Fruit fly (Drosophila melanogaster) whole organism, embryonic: ENCODE data around the gene elgi.

Experiments
- BtbVII ChIP-seq: fragments of 200-800 bp; sonication (Bioruptor generic); optimal IDR thresholded peaks from 3 replicates; lab custom pipeline; 2017; ENCODE audit warnings: missing biosample characterization, mild to moderate bottlenecking, missing genetic modification characterization
- CG10267 ChIP-seq: fragments of 200-800 bp; sonication (Bioruptor generic); optimal IDR thresholded peaks from 2 replicates; lab custom pipeline; 2018; ENCODE audit warnings: missing biosample characterization, mild to moderate bottlenecking, missing genetic modification characterization, moderate library complexity
- CG10979 ChIP-seq: fragments of 200-800 bp; sonication (Bioruptor generic); optimal IDR thresholded peaks from 2 replicates; lab custom pipeline; 2018; ENCODE audit warnings: missing biosample characterization, mild to moderate bottlenecking, missing genetic modification characterization, moderate library complexity
- CG11093 ChIP-seq: fragments of 200-800 bp; sonication (Bioruptor generic); IDR thresholded peaks from 3 replicates; pipeline ENCODE4 v1.3.6; 2022; ENCODE audit warnings: missing biosample characterization, missing genetic modification characterization
- CG11247 ChIP-seq: fragments of 200-800 bp; sonication (Bioruptor generic); IDR thresholded peaks from 2 replicates; pipeline ENCODE4 v1.3.6; 2022; ENCODE audit warnings: missing biosample characterization, missing genetic modification characterization
- CG13624 ChIP-seq: fragments of 200-800 bp; sonication (Bioruptor generic); optimal IDR thresholded peaks from 2 replicates; lab custom pipeline; 2016; ENCODE audit warnings: missing biosample characterization, missing genetic modification characterization
- CG14667 ChIP-seq: fragments of 200-800 bp; sonication (Bioruptor generic); IDR thresholded peaks from 2 replicates; pipeline ENCODE4 v1.3.6; 2022; ENCODE audit warnings: missing biosample characterization, missing genetic modification characterization
- CG3163 ChIP-seq: fragments of 200-800 bp; sonication (Bioruptor generic); optimal IDR thresholded peaks from 3 replicates; lab custom pipeline; 2016; ENCODE audit warnings: missing biosample characterization, missing genetic modification characterization
- CG32772 ChIP-seq: fragments of 200-800 bp; sonication (Bioruptor generic); IDR thresholded peaks from 2 replicates; pipeline ENCODE4 v1.3.6; 2022; ENCODE audit warnings: missing biosample characterization, missing genetic modification characterization
- CG33213 ChIP-seq: fragments of 200-800 bp; sonication (Bioruptor generic); optimal IDR thresholded peaks from 3 replicates; lab custom pipeline; 2016; ENCODE audit warnings: missing biosample characterization, missing genetic modification characterization
- CG3838 ChIP-seq: fragments of 200-800 bp; sonication (Bioruptor generic); optimal IDR thresholded peaks from 3 replicates; lab custom pipeline; 2016; ENCODE audit warnings: missing biosample characterization, missing genetic modification characterization
- CG4282 ChIP-seq: fragments of 200-800 bp; sonication (Bioruptor generic); optimal IDR thresholded peaks from 2 replicates; lab custom pipeline; 2016; ENCODE audit warnings: missing biosample characterization, missing genetic modification characterization
- CG8281 ChIP-seq: fragments of 200-800 bp; sonication (Bioruptor generic); optimal IDR thresholded peaks from 2 replicates; lab custom pipeline; 2018; ENCODE audit warnings: missing biosample characterization, mild to moderate bottlenecking, missing genetic modification characterization, moderate library complexity
- CG8478 ChIP-seq: fragments of >200 bp; optimal IDR thresholded peaks from 2 replicates; lab custom pipeline; 2018
- CG9797 ChIP-seq: fragments of 200-800 bp; sonication (Bioruptor generic); optimal IDR thresholded peaks from 3 replicates; lab custom pipeline; 2018; ENCODE audit warnings: missing biosample characterization, mild to moderate bottlenecking, missing genetic modification characterization
- CHES-1-like ChIP-seq: fragments of 200-800 bp; sonication (Bioruptor generic); optimal IDR thresholded peaks from 2 replicates; lab custom pipeline; 2016; ENCODE audit warnings: missing biosample characterization, missing genetic modification characterization
- Drgx ChIP-seq: fragments of 200-800 bp; sonication (Bioruptor generic); IDR thresholded peaks from 2 replicates; pipeline ENCODE4 v1.3.6; 2022; ENCODE audit warnings: missing biosample characterization, missing genetic modification characterization
- Ets65A ChIP-seq: fragments of 200-800 bp; sonication (Bioruptor generic); peaks from one replicate; lab custom pipeline; 2016; ENCODE audit warnings: missing biosample characterization, missing genetic modification characterization
- HHEX ChIP-seq: fragments of 200-800 bp; sonication (Bioruptor generic); optimal IDR thresholded peaks from 3 replicates; lab custom pipeline; 2017; ENCODE audit warnings: missing biosample characterization, mild to moderate bottlenecking, missing genetic modification characterization, missing genetic modification reagents
- HLH3B ChIP-seq: fragments of 200-800 bp; sonication (Bioruptor generic); IDR thresholded peaks from 2 replicates; pipeline ENCODE4 v1.3.6; 2022; ENCODE audit warnings: missing biosample characterization, missing genetic modification characterization
- HLH54F ChIP-seq: fragments of 200-800 bp; sonication (Bioruptor generic); optimal IDR thresholded peaks from 3 replicates; lab custom pipeline; 2016; ENCODE audit warnings: missing biosample characterization, missing genetic modification characterization
- HLHmδ ChIP-seq: fragments of 200-800 bp; sonication (Bioruptor generic); optimal IDR thresholded peaks from 2 replicates; lab custom pipeline; 2018; ENCODE audit warnings: missing biosample characterization, mild to moderate bottlenecking, missing genetic modification characterization, moderate library complexity
- Lim3 ChIP-seq: fragments of 200-800 bp; sonication (Bioruptor generic); IDR thresholded peaks from 2 replicates; pipeline ENCODE4 v1.3.6; 2022; ENCODE audit warnings: missing biosample characterization, missing genetic modification characterization
- Meics ChIP-seq: fragments of 200-800 bp; sonication (Bioruptor generic); optimal IDR thresholded peaks from 2 replicates; lab custom pipeline; 2017; ENCODE audit warnings: missing biosample characterization, mild to moderate bottlenecking, missing genetic modification characterization
- Poxn ChIP-seq: fragments of 200-800 bp; sonication (Bioruptor generic); IDR thresholded peaks from 2 replicates; pipeline ENCODE4 v1.3.6; 2022; ENCODE audit warnings: missing biosample characterization, missing genetic modification characterization
- Stat92E ChIP-seq, 3 experiments: fragments of >200 bp in 2 of 3; fragments of 200-800 bp in 1 of 3; sonication (Bioruptor generic) in 1 of 3; optimal IDR thresholded peaks; 2 replicates each; lab custom pipeline; 2017 to 2019; ENCODE audit warnings: missing biosample characterization in 3 of 3, missing genetic modification characterization in 3 of 3, mild to moderate bottlenecking in 1 of 3, moderate library complexity in 1 of 3
- Vsx1 ChIP-seq: fragments of 200-800 bp; sonication (Bioruptor generic); optimal IDR thresholded peaks from 2 replicates; lab custom pipeline; 2017; ENCODE audit warnings: missing biosample characterization, mild to moderate bottlenecking, missing genetic modification characterization, missing genetic modification reagents
- YL-1 ChIP-seq: fragments of 200-800 bp; sonication (Bioruptor generic); optimal IDR thresholded peaks from 3 replicates; lab custom pipeline; 2017; ENCODE audit warnings: missing biosample characterization, mild to moderate bottlenecking, missing genetic modification characterization
- al ChIP-seq: fragments of 200-800 bp; sonication (Bioruptor generic); IDR thresholded peaks from 2 replicates; pipeline ENCODE4 v1.3.6; 2022; ENCODE audit warnings: missing biosample characterization, missing genetic modification characterization
- ci ChIP-seq: fragments of 200-800 bp; sonication (Bioruptor generic); IDR thresholded peaks from 3 replicates; pipeline ENCODE4 v1.3.6; 2022; ENCODE audit warnings: missing biosample characterization, missing genetic modification characterization
- dan ChIP-seq: fragments of 200-800 bp; sonication (Bioruptor generic); IDR thresholded peaks from 2 replicates; pipeline ENCODE4 v1.3.6; 2022; ENCODE audit warnings: missing biosample characterization, missing genetic modification characterization
- emc ChIP-seq: fragments of 200-800 bp; sonication (Bioruptor generic); optimal IDR thresholded peaks from 2 replicates; lab custom pipeline; 2016; ENCODE audit warnings: missing biosample characterization, missing genetic modification characterization
- ems ChIP-seq: fragments of 200-800 bp; sonication (Bioruptor generic); optimal IDR thresholded peaks from 3 replicates; lab custom pipeline; 2016; ENCODE audit warnings: missing biosample characterization, missing genetic modification characterization
- exex ChIP-seq: fragments of 200-800 bp; sonication (Bioruptor generic); optimal IDR thresholded peaks from 4 replicates; lab custom pipeline; 2018; ENCODE audit warnings: missing biosample characterization, mild to moderate bottlenecking, missing genetic modification characterization, moderate library complexity
- fd96Cb ChIP-seq: fragments of 200-800 bp; sonication (Bioruptor generic); optimal IDR thresholded peaks from 2 replicates; lab custom pipeline; 2018; ENCODE audit warnings: missing biosample characterization, mild to moderate bottlenecking, missing genetic modification characterization, moderate library complexity
- grau ChIP-seq: fragments of 200-800 bp; optimal IDR thresholded peaks from 3 replicates; lab custom pipeline; 2019; ENCODE audit warnings: missing biosample characterization, mild to moderate bottlenecking, missing genetic modification characterization, moderate library complexity
- ham ChIP-seq: fragments of 200-800 bp; sonication (Bioruptor generic); IDR thresholded peaks from 2 replicates; pipeline ENCODE4 v1.3.6; 2022; ENCODE audit warnings: missing biosample characterization, missing genetic modification characterization
- inv ChIP-seq: fragments of 200-800 bp; sonication (Bioruptor generic); IDR thresholded peaks from 2 replicates; pipeline ENCODE4 v1.3.6; 2022; ENCODE audit warnings: missing biosample characterization, missing genetic modification characterization; ENCODE audit not compliant: partially characterized antibody
- jigr1 ChIP-seq: fragments of 200-800 bp; sonication (Bioruptor generic); IDR thresholded peaks from 3 replicates; pipeline ENCODE4 v1.3.6; 2022; ENCODE audit warnings: missing biosample characterization, missing genetic modification characterization
- lbe ChIP-seq: fragments of 200-800 bp; sonication (Bioruptor generic); optimal IDR thresholded peaks from 2 replicates; lab custom pipeline; 2016; ENCODE audit warnings: missing biosample characterization, mild to moderate bottlenecking, missing genetic modification characterization
- maf-S ChIP-seq: fragments of 200-800 bp; sonication (Bioruptor generic); optimal IDR thresholded peaks from 2 replicates; lab custom pipeline; 2016; ENCODE audit warnings: missing biosample characterization, missing genetic modification characterization
- p53 ChIP-seq: fragments of 200-800 bp; sonication (Bioruptor generic); optimal IDR thresholded peaks from 2 replicates; lab custom pipeline; 2016; ENCODE audit warnings: missing biosample characterization, missing genetic modification characterization
- prd ChIP-seq, 3 experiments: fragments of >200 bp in 2 of 3; fragments of 200-800 bp in 1 of 3; sonication (Bioruptor generic) in 1 of 3; optimal IDR thresholded peaks in 2 of 3; IDR thresholded peaks in 1 of 3; 2 replicates in 2 of 3; 3 replicates in 1 of 3; pipeline versions ENCODE4 v1.3.6 to Lab custom; 2017 to 2022; ENCODE audit warnings: missing biosample characterization in 1 of 3, missing genetic modification characterization in 1 of 3
- pum ChIP-seq: fragments of 200-800 bp; sonication (Bioruptor generic); optimal IDR thresholded peaks from 2 replicates; lab custom pipeline; 2016; ENCODE audit warnings: missing biosample characterization, missing genetic modification characterization
- so ChIP-seq: fragments of 200-800 bp; sonication (Bioruptor generic); IDR thresholded peaks from 3 replicates; pipeline ENCODE4 v1.3.6; 2022; ENCODE audit warnings: missing biosample characterization, missing genetic modification characterization
- tll ChIP-seq, 2 experiments: fragments of 200-800 bp in 1 of 2; fragments of >200 bp in 1 of 2; sonication (Bioruptor generic) in 1 of 2; optimal IDR thresholded peaks; 2 replicates each; lab custom pipeline; 2017 to 2019; ENCODE audit warnings: missing biosample characterization in 2 of 2, missing genetic modification characterization in 2 of 2, mild to moderate bottlenecking in 1 of 2, moderate library complexity in 1 of 2
- trh ChIP-seq: fragments of 200-800 bp; sonication (Bioruptor generic); optimal IDR thresholded peaks from 2 replicates; lab custom pipeline; 2016; ENCODE audit warnings: missing biosample characterization, missing genetic modification characterization
- unpg ChIP-seq: fragments of 200-800 bp; sonication (Bioruptor generic); optimal IDR thresholded peaks from 3 replicates; lab custom pipeline; 2018; ENCODE audit warnings: missing biosample characterization, mild to moderate bottlenecking, missing genetic modification characterization, moderate library complexity
- vvl ChIP-seq: fragments of 200-800 bp; sonication (Bioruptor generic); IDR thresholded peaks from 2 replicates; pipeline ENCODE4 v1.3.6; 2022; ENCODE audit warnings: missing biosample characterization, missing genetic modification characterization
- zen ChIP-seq: fragments of 200-800 bp; sonication (Bioruptor generic); optimal IDR thresholded peaks from 3 replicates; lab custom pipeline; 2018; ENCODE audit warnings: missing biosample characterization, mild to moderate bottlenecking, missing genetic modification characterization, moderate library complexity

Gene elgi

dm6 chr3L:15999358-16000005 is 43.1 kb downstream of the elgi start (continued):
- no peak for TF ChIP-seq al (GFP tag; lab: Robert Waterston, UW)
- no peak for TF ChIP-seq CG13624
- no peak for TF ChIP-seq prd (optimal IDR thresholded peaks at IDR 0.05; lab: Kevin White, UChicago)
- peak; percentile 68; the same call in 1 of the 3 replicates for TF ChIP-seq prd (GFP tag; IDR thresholded peaks at IDR 0.05; lab: Robert Waterston, UW)
- TF ChIP-seq Drgx (GFP tag; lab: Robert Waterston, UW) = no peak
- no peak for TF ChIP-seq CG33213 (GFP tag; lab: Kevin White, UChicago)
- TF ChIP-seq pum (GFP tag; lab: Kevin White, UChicago) = no peak
- no peak for TF ChIP-seq ham
- no peak for TF ChIP-seq ems (GFP tag; lab: Kevin White, UChicago)
- no peak for TF ChIP-seq CG8478
- no peak for TF ChIP-seq CG3838 (GFP tag; lab: Kevin White, UChicago)
- no peak for TF ChIP-seq maf-S (GFP tag; lab: Kevin White, UChicago)
- TF ChIP-seq grau (tag; lab: Kevin White, UChicago) = peak; percentile 79
- TF ChIP-seq HLHmδ (GFP tag; lab: Kevin White, UChicago) = no peak
- TF ChIP-seq CHES-1-like (GFP tag; lab: Kevin White, UChicago) = no peak
- peak; percentile 43 for TF ChIP-seq HHEX (GFP tag; lab: Kevin White, UChicago)
- peak; percentile 6 for TF ChIP-seq fd96Cb (tag; lab: Kevin White, UChicago)
- TF ChIP-seq unpg (GFP tag; lab: Kevin White, UChicago) = peak; percentile 59
- TF ChIP-seq CG11093 = peak; percentile 26; the same call in 1 of the 3 replicates
- no peak for TF ChIP-seq p53 (GFP tag; lab: Kevin White, UChicago)
- no peak for TF ChIP-seq zen (tag; lab: Kevin White, UChicago)
- no peak for TF ChIP-seq CG3163
- peak; percentile 54; the same call in 1 of the 2 replicates for TF ChIP-seq CG11247
- no peak for TF ChIP-seq Lim3
- peak; percentile 46 for TF ChIP-seq CG8281 (tag; lab: Kevin White, UChicago)
- no peak for TF ChIP-seq lbe
- TF ChIP-seq vvl (GFP tag; lab: Robert Waterston, UW) = peak; percentile 55; the same call in 1 of the 2 replicates
- peak; percentile 40; the same call in 1 of the 2 replicates for TF ChIP-seq HLH3B (GFP tag; lab: Robert Waterston, UW)
- TF ChIP-seq CG9797 = no peak
- peak; percentile 61; the same call in 2 of the 3 replicates for TF ChIP-seq so (GFP tag; lab: Robert Waterston, UW)
- TF ChIP-seq inv (GFP tag; lab: Robert Waterston, UW) = no peak
- peak; percentile 52 for TF ChIP-seq BtbVII (GFP tag; lab: Kevin White, UChicago)
- TF ChIP-seq CG4282 (GFP tag; lab: Kevin White, UChicago) = no peak
- TF ChIP-seq CG32772 (GFP tag; lab: Robert Waterston, UW) = peak; percentile 45
- peak; percentile 24 for TF ChIP-seq HLH54F (GFP tag; lab: Kevin White, UChicago)
- peak; percentile 46 for TF ChIP-seq Meics (GFP tag; lab: Kevin White, UChicago)
- peak; percentile 97 for TF ChIP-seq exex (tag; lab: Kevin White, UChicago)
- TF ChIP-seq emc (GFP tag; lab: Kevin White, UChicago) = no peak
- peak; percentile 35 for TF ChIP-seq CG10979
- no peak for TF ChIP-seq dan (GFP tag; lab: Robert Waterston, UW)
- TF ChIP-seq tll (GFP tag; optimal IDR thresholded peaks at IDR 0.05; lab: Kevin White, UChicago) = no peak
- TF ChIP-seq Stat92E (GFP tag; optimal IDR thresholded peaks at IDR 0.05; lab: Kevin White, UChicago) = peak in 1 of 3 experiments; percentile 37
- TF ChIP-seq Ets65A (GFP tag; lab: Kevin White, UChicago) = no peak
- TF ChIP-seq jigr1 (GFP tag; lab: Robert Waterston, UW) = no peak
- no peak for TF ChIP-seq YL-1 (GFP tag; lab: Kevin White, UChicago)
- TF ChIP-seq Poxn (GFP tag; lab: Robert Waterston, UW) = peak; percentile 39; the same call in 1 of the 2 replicates
- TF ChIP-seq CG14667 (GFP tag; lab: Robert Waterston, UW) = no peak
- TF ChIP-seq CG10267 = peak; percentile 19
- TF ChIP-seq Vsx1 (GFP tag; lab: Kevin White, UChicago) = peak; percentile 56
- TF ChIP-seq ci = no peak
- no peak for TF ChIP-seq trh
